Worm (Caenorhabditis elegans): ENCODE measurements around the gene nep-13.
"Not testable (repeated sequence)": the region's sequence is repeated elsewhere in the genome, so short reads cannot be mapped to it uniquely, and the experiment has no call there.

Gene nep-13

DNA sequence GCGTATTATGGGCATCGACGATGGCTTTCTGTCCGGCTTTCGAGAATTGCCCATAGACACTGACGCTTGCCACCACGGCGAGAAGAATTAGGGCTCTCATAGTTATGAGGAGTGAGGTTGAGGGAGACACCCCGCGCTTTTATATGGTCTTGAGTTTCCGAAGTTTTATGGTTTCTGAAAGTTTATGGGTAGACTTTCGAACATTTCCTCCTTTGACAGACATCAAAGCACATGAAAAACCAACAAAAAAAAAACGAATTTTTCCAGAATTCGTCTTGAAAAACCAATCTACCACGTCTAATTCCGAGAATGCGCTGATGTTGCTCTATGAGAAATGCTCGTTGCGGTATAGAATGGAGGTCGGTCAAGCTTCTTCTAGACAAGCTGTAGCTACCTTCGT lies 2.1 kb downstream of the nep-13 start, which contains the start of gene scl-15:
Gene scl-15, minus strand, starts transcription at position 101 of the 400 bp plus-strand sequence.
- TF ChIP-seq fkh-6 (tag; optimal IDR thresholded peaks at IDR 0.05) (no peak), odd-2 (tag; optimal IDR thresholded peaks at IDR 0.05) (no peak), unc-55 (GFP tag; optimal IDR thresholded peaks at IDR 0.05) (no peak), sox-2 (GFP tag; IDR thresholded peaks at IDR 0.05) (no peak)

DNA sequence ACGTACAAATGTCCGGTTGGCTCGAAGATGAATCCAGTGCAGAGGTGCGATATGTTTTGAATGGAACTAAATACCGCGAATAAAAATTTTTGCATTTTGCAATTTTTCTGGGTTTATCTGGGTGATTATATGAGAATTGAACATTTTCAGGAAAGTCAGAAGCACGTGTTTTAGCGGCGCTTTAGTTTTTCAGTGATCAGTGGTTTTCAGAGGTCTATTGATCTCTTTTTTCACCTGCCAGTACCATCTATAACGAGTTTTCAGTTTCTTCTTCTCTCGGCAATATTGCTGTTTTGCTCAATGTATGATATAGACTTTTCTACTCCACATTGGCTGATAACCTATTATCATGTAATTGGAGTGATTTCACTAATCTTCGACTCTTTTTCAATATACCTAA lies 4.6 kb downstream of the nep-13 start, which contains the start of gene sri-63:
Gene sri-63, plus strand, starts transcription at position 301 of the 400 bp plus-strand sequence.
- TF ChIP-seq pha-2 (tag; optimal IDR thresholded peaks at IDR 0.05) (no peak), nfya-1 (tag; optimal IDR thresholded peaks at IDR 0.05) (no peak), fax-1 (tag; optimal IDR thresholded peaks at IDR 0.05) (no peak), ztf-16 (tag; optimal IDR thresholded peaks at IDR 0.05) (no peak), pros-1 (tag; optimal IDR thresholded peaks at IDR 0.05) (no peak)

DNA sequence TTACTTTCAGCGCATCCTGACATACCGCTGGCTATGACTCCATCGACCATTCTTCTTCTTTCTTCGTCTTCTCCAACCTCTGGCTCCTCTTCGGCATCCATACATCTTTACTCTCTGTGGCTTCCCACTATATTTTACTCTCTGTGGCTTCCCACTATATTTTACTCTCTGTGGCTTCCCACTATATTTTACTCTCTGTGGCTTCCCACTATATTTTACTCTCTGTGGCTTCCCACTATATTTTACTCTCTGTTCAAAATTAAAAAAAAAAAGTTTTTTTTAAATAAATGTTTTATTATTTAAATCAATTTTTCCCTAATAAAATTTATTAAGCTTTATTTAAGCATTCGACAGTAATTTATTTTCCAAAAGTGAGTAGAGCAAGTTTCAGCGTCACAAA lies 8.1 kb downstream of the nep-13 start, which contains the start of gene F39E9.14:
Gene F39E9.14, minus strand, starts transcription at position 101 of the 400 bp plus-strand sequence.
- not testable (repeated sequence) for TF ChIP-seq unc-55 (GFP tag; optimal IDR thresholded peaks at IDR 0.05); ets-4 (tag; optimal IDR thresholded peaks at IDR 0.05); ceh-18 (tag; optimal IDR thresholded peaks at IDR 0.05)

DNA sequence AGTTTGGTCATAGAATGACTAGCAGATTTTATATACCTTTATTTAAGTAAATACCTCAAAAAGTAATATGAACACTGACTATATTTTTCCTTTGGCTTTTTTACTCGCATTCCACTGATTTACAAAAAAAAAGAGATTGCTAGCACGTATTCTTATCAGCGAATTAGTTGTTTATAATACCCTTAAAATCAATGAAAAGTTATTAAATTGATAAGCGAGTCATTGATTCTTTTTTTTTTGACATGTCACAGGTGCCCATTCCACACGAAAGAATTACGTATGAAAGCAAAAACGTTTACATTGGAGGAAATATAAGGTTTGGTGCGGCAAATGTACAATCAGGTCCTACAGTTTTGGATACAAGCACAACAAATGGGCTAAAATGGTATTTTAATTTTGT lies 12.7 kb downstream of the nep-13 start, which contains the start of gene btb-17:
Gene btb-17, plus strand, starts transcription at position 213 of the 400 bp plus-strand sequence.
- no peak for TF ChIP-seq mec-3 (tag; optimal IDR thresholded peaks at IDR 0.05; ENCODE audit: borderline replicate concordance)
- no peak for TF ChIP-seq elt-4 (tag; optimal IDR thresholded peaks at IDR 0.05)
- TF ChIP-seq ceh-18 (tag; optimal IDR thresholded peaks at IDR 0.05) = no peak
- no peak for TF ChIP-seq ztf-16 (tag; optimal IDR thresholded peaks at IDR 0.05)
- no peak for TF ChIP-seq eyg-1 (tag; optimal IDR thresholded peaks at IDR 0.05)
- no peak for TF ChIP-seq dve-1 (tag; optimal IDR thresholded peaks at IDR 0.05)
- no peak for TF ChIP-seq hlh-8 (tag; optimal IDR thresholded peaks at IDR 0.05)
- TF ChIP-seq che-1 (tag; optimal IDR thresholded peaks at IDR 0.05) = no peak
- TF ChIP-seq nhr-232 (tag; optimal IDR thresholded peaks at IDR 0.05) = no peak
- TF ChIP-seq odd-2 (tag; optimal IDR thresholded peaks at IDR 0.05) = no peak
- no peak for TF ChIP-seq ceh-31 (tag; optimal IDR thresholded peaks at IDR 0.05)
- no peak for TF ChIP-seq madf-2 (tag; optimal IDR thresholded peaks at IDR 0.05)
- TF ChIP-seq ref-2 (tag; optimal IDR thresholded peaks at IDR 0.05) = no peak
- no peak for TF ChIP-seq pax-1 (tag; optimal IDR thresholded peaks at IDR 0.05)

DNA sequence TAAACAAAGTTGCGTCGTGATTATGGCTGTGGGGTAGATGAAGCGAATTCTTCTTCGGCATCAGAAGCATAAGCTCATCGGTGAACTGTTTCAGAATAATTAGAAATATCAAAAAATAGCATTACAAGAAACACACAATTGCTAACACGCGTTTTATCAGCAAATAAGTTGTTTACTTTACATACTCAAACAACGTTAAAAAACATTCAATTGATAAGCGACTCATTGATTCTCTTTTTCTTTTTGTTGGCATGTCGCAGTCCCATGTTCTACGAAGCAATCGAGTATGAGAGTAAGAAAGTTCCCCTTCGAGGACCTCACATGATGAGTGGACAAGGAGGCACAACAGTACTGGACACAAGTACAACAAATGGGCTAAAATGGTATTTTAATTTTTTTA lies 14.2 kb downstream of the nep-13 start, which contains the start of gene btb-16:
Gene btb-16, plus strand, starts transcription at position 240 of the 400 bp plus-strand sequence.
- no peak for TF ChIP-seq F13H6.1 (tag; optimal IDR thresholded peaks at IDR 0.05)
- no peak for TF ChIP-seq ets-4 (tag; optimal IDR thresholded peaks at IDR 0.05)
- TF ChIP-seq tbx-2 (tag; optimal IDR thresholded peaks at IDR 0.05) = no peak
- TF ChIP-seq elt-2 (tag; optimal IDR thresholded peaks at IDR 0.05) = peak; percentile 15

DNA sequence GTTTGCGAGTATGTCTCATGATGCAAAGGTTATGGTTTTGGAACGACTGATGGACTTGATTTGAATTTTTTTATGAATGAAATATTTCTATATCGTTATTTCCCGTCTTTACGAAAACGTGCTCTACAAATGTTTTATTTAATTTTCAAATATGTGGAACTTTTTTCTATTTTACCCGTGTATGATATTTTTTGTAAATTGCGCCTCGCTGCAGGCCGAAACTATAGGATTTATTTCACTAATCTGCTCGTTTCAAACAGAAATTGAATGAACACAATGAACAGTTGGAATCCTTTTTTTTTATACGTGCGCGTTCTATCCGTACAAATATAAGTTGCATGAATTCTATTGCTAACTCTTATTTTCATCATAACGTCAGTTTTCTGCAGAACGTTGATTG lies 15.5 kb downstream of the nep-13 start, which contains the start of gene btb-18:
Gene btb-18, plus strand, starts transcription at position 301 of the 400 bp plus-strand sequence.
- no peak for TF ChIP-seq C38D4.7 (GFP tag; optimal IDR thresholded peaks at IDR 0.05)
- no peak for TF ChIP-seq gmeb-2 (tag; optimal IDR thresholded peaks at IDR 0.05)
- no peak for TF ChIP-seq hlh-30 (tag; optimal IDR thresholded peaks at IDR 0.05; ENCODE audit: insufficient read depth)
- TF ChIP-seq ttx-3 (tag; optimal IDR thresholded peaks at IDR 0.05) = no peak
- TF ChIP-seq ceh-30 (tag; optimal IDR thresholded peaks at IDR 0.05) = no peak
- TF ChIP-seq pat-9 (tag; optimal IDR thresholded peaks at IDR 0.05) = no peak
